Fruit fly (Drosophila melanogaster): ENCODE data around the gene CG42827.
A peak's percentile ranks its signal among the peaks of the same experiment; 100 is the strongest.

The CG42827 gene

DNA sequence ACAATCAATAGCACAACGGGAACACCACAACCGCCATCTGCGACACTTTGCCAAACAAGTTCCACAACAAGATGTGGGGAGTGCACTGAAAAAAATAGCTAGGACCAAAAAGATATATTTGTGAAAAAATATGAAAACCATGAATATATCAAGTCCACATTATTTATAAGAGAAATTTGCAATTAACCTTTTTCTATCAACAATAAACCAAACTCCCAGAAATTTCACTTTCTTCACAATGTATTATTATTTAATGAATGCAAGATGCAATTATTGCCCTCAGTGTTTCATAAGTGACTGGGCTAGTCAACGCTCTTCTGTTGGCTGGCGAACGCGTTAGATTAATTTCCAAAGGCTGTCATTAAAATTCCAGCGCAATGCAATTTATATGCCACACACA lies 23.0 kb downstream of the CG42827 start (continued):
- peak; percentile 45 for TF ChIP-seq achi (GFP tag; optimal IDR thresholded peaks at IDR 0.05)
- TF ChIP-seq fd59A (GFP tag; optimal IDR thresholded peaks at IDR 0.05), result no peak
- peak; percentile 25 for TF ChIP-seq CG10631 (GFP tag; optimal IDR thresholded peaks at IDR 0.05)
- TF ChIP-seq Sox102F (GFP tag; optimal IDR thresholded peaks at IDR 0.05), result no peak
- TF ChIP-seq topi (GFP tag; optimal IDR thresholded peaks at IDR 0.05), result no peak
- no peak for TF ChIP-seq CG6854 (GFP tag; optimal IDR thresholded peaks at IDR 0.05)
- TF ChIP-seq CG8319 (GFP tag; optimal IDR thresholded peaks at IDR 0.05), result no peak

DNA sequence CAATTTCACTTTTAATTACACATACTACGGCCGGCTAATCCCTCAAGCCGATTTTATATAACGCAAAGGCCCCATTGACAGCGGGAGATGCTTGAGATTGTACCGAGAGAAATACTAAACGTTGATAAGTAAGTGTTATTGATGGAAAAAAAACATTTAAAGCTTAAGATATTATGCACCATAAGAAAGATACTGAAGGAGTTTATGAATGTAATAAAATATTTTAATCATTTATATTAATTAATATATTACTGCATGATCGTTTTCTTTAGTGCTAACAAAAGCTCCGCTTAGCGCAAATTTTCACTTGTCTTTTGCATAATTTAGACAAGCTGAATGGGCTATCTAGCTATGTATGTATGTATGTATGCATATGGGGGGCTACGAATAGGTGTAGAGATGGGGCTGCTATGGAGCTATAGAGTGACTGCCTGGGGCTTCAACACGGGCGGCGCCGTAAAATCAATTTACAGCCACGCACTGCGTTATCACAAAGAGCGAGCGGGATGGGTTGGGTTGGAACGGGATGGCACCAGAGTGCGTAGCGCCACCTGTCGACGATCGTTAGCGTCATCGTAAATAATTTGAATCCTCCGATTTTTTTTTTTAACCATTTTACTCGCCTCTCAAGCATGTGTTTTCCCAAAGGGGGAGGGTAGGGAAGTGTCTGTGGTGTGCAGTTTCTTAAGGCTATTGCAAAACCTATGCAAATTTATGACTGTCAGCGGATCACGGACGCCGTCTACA lies 24.0 kb downstream of the CG42827 start:
- peak; percentile 39 for TF ChIP-seq Hr4 (GFP tag; optimal IDR thresholded peaks at IDR 0.05)
- TF ChIP-seq salr (GFP tag; optimal IDR thresholded peaks at IDR 0.05), result no peak
- no peak for TF ChIP-seq cyc (GFP tag; optimal IDR thresholded peaks at IDR 0.05)
- no peak for TF ChIP-seq CG10669 (GFP tag; optimal IDR thresholded peaks at IDR 0.05)
- no peak for TF ChIP-seq CG6854 (GFP tag; optimal IDR thresholded peaks at IDR 0.05)
- no peak for TF ChIP-seq Hr39 (GFP tag; optimal IDR thresholded peaks at IDR 0.05)
- TF ChIP-seq CG32006 (GFP tag; optimal IDR thresholded peaks at IDR 0.05), result peak; percentile 63
- peak; percentile 55 for TF ChIP-seq CG6276 (GFP tag; optimal IDR thresholded peaks at IDR 0.05)
- peak; percentile 2 for TF ChIP-seq achi (GFP tag; optimal IDR thresholded peaks at IDR 0.05)
- no peak for TF ChIP-seq CG11902 (GFP tag; optimal IDR thresholded peaks at IDR 0.05)
- no peak for TF ChIP-seq ss (GFP tag; optimal IDR thresholded peaks at IDR 0.05)
- TF ChIP-seq CG31627 (GFP tag; optimal IDR thresholded peaks at IDR 0.05), result no peak
- no peak for TF ChIP-seq CG7368 (GFP tag; optimal IDR thresholded peaks at IDR 0.05)
- TF ChIP-seq fkh (GFP tag; optimal IDR thresholded peaks at IDR 0.05), result no peak
- TF ChIP-seq Lpt (GFP tag; optimal IDR thresholded peaks at IDR 0.05), result peak; percentile 19
- TF ChIP-seq CG4318 (GFP tag; optimal IDR thresholded peaks at IDR 0.05), result peak; percentile 19
- TF ChIP-seq acj6 (GFP tag; optimal IDR thresholded peaks at IDR 0.05), result no peak
- TF ChIP-seq OdsH (GFP tag; optimal IDR thresholded peaks at IDR 0.05), result peak; percentile 4
- TF ChIP-seq Smox (GFP tag; optimal IDR thresholded peaks at IDR 0.05), result no peak
- no peak for TF ChIP-seq Hr38 (GFP tag; optimal IDR thresholded peaks at IDR 0.05)
- no peak for TF ChIP-seq svp (GFP tag)
- peak; percentile 18 for TF ChIP-seq CG10631 (GFP tag; optimal IDR thresholded peaks at IDR 0.05)
- no peak for TF ChIP-seq Ets96B (tag; optimal IDR thresholded peaks at IDR 0.05)
- peak; percentile 69 for TF ChIP-seq CG15336 (GFP tag; IDR thresholded peaks at IDR 0.05)
- peak; percentile 42; the same call in 1 of the 3 replicates for TF ChIP-seq eg (GFP tag; IDR thresholded peaks at IDR 0.05)
- TF ChIP-seq CG6163 (GFP tag; IDR thresholded peaks at IDR 0.05), result 0 out of 3 replicates have a peak, but pooled peaks have one; percentile 42
- peak; percentile 63 for TF ChIP-seq Eip78C (GFP tag)
- peak; percentile 77 for TF ChIP-seq CG8119 (GFP tag; IDR thresholded peaks at IDR 0.05)
- TF ChIP-seq net (GFP tag; optimal IDR thresholded peaks at IDR 0.05), result no peak

DNA sequence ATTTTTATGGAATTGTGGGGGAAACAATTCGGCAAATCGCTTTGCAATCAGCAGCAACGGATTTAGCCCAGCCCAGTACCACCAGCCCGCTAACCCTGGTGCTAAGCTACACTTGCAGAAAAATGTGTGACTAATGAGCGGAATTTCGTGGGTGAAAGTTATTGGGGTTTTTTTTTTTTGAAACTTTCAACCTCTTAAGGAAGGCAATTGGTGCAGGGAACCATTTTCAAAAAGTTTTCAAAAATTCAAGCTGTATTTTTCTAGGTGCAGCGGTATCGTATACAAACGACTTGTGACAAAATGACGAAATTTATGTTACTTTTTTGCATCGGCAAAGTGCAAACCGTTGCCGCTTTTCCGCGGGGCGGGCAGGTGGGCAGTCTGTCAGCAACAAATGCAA lies 26.3 kb downstream of the CG42827 start:
- TF ChIP-seq OdsH (GFP tag; optimal IDR thresholded peaks at IDR 0.05) (peak; percentile 24), CG32006 (GFP tag; optimal IDR thresholded peaks at IDR 0.05) (peak; percentile 59), CG6276 (GFP tag; optimal IDR thresholded peaks at IDR 0.05) (peak; percentile 30), pdm3 (GFP tag; optimal IDR thresholded peaks at IDR 0.05) (peak; percentile 15), CG9139 (GFP tag; optimal IDR thresholded peaks at IDR 0.05) (no peak), net (GFP tag; optimal IDR thresholded peaks at IDR 0.05) (peak; percentile 3), acj6 (GFP tag; optimal IDR thresholded peaks at IDR 0.05) (peak; percentile 9), CG8119 (GFP tag; IDR thresholded peaks at IDR 0.05) (peak; percentile 73), Hr4 (GFP tag; optimal IDR thresholded peaks at IDR 0.05) (peak; percentile 70), CG7368 (GFP tag; optimal IDR thresholded peaks at IDR 0.05) (no peak), fd85E (GFP tag; optimal IDR thresholded peaks at IDR 0.05) (no peak), Gug (GFP tag; IDR thresholded peaks at IDR 0.05) (peak; percentile 14; the same call in 1 of the 2 replicates), CG6163 (GFP tag; IDR thresholded peaks at IDR 0.05) (peak; percentile 64; the same call in 2 of the 3 replicates), CG11294 (GFP tag; IDR thresholded peaks at IDR 0.05) (peak; percentile 51; the same call in 1 of the 2 replicates), CG10631 (GFP tag; optimal IDR thresholded peaks at IDR 0.05) (no peak), spab (GFP tag; optimal IDR thresholded peaks at IDR 0.05) (no peak), Eip78C (GFP tag) (peak; percentile 67), CG4318 (GFP tag; optimal IDR thresholded peaks at IDR 0.05) (peak; percentile 11), eg (GFP tag; IDR thresholded peaks at IDR 0.05) (peak; percentile 83), CG15336 (GFP tag; IDR thresholded peaks at IDR 0.05) (peak; percentile 68), Eip75B (GFP tag; optimal IDR thresholded peaks at IDR 0.05) (no peak), Ets96B (tag; optimal IDR thresholded peaks at IDR 0.05) (no peak), Hr39 (GFP tag; optimal IDR thresholded peaks at IDR 0.05) (peak; percentile 2), Lpt (GFP tag; optimal IDR thresholded peaks at IDR 0.05) (peak; percentile 6)
